Worm (Caenorhabditis elegans) whole organism, late embryonic: ENCODE data around the gene tufm-1.

Source experiments
- C08G9.2 ChIP-seq: sonication (generic microtip); optimal IDR thresholded peaks from 2 replicates; lab custom pipeline; 2016; ENCODE audit warnings: mild to moderate bottlenecking, missing genetic modification characterization, moderate library complexity, missing compliant biosample characterization
- C38D4.7 ChIP-seq: fragments of 200-800 bp; sonication (Bioruptor generic); optimal IDR thresholded peaks from 2 replicates; lab custom pipeline; 2018; ENCODE audit warnings: mild to moderate bottlenecking, missing genetic modification characterization, moderate library complexity, missing compliant biosample characterization
- F13H6.1 ChIP-seq: sonication (generic microtip); optimal IDR thresholded peaks from 2 replicates; lab custom pipeline; 2016; ENCODE audit warnings: missing genetic modification characterization, missing compliant biosample characterization
- K02D7.2 ChIP-seq: sonication (generic microtip); optimal IDR thresholded peaks from 2 replicates; lab custom pipeline; 2017; ENCODE audit warnings: mild to moderate bottlenecking, missing genetic modification characterization, missing compliant biosample characterization
- K09A11.1 ChIP-seq: sonication (generic microtip); optimal IDR thresholded peaks from 2 replicates; lab custom pipeline; 2017; ENCODE audit warnings: antibody characterized with exemption, mild to moderate bottlenecking, missing genetic modification characterization, missing compliant biosample characterization; ENCODE audit not compliant: insufficient read depth
- T23F11.4 ChIP-seq: fragments of 200-800 bp; sonication (Bioruptor generic); optimal IDR thresholded peaks from 2 replicates; lab custom pipeline; 2018; ENCODE audit warnings: mild to moderate bottlenecking, missing genetic modification characterization, missing compliant biosample characterization
- Y22D7AL.16 ChIP-seq: sonication (generic microtip); optimal IDR thresholded peaks from 2 replicates; lab custom pipeline; 2016; ENCODE audit warnings: missing genetic modification characterization, missing compliant biosample characterization
- ama-1 ChIP-seq: fragments of 150-350 bp; optimal IDR thresholded peaks from 2 replicates; lab custom pipeline; 2014
- ceh-14 ChIP-seq: sonication (generic microtip); optimal IDR thresholded peaks from 2 replicates; lab custom pipeline; 2016; ENCODE audit warnings: missing genotype, missing genetic modification characterization, missing compliant biosample characterization
- ceh-18 ChIP-seq: sonication (generic microtip); optimal IDR thresholded peaks from 2 replicates; lab custom pipeline; 2016; ENCODE audit warnings: missing genetic modification characterization, missing compliant biosample characterization
- ceh-19 ChIP-seq: fragments of 200-800 bp; sonication (Bioruptor generic); optimal IDR thresholded peaks from 2 replicates; lab custom pipeline; 2018; ENCODE audit warnings: mild to moderate bottlenecking, missing genetic modification characterization, missing compliant biosample characterization
- ceh-22 ChIP-seq: sonication (generic microtip); optimal IDR thresholded peaks from 2 replicates; lab custom pipeline; 2017; ENCODE audit warnings: missing biosample characterization, missing genetic modification characterization
- ceh-24 ChIP-seq: sonication (generic microtip); optimal IDR thresholded peaks from 2 replicates; lab custom pipeline; 2016; ENCODE audit warnings: mild to moderate bottlenecking, missing genetic modification characterization, missing compliant biosample characterization
- ceh-30 ChIP-seq: fragments of 150-350 bp; optimal IDR thresholded peaks from 2 replicates; lab custom pipeline; 2014; ENCODE audit warnings: missing biosample characterization, missing genetic modification characterization
- ceh-34 ChIP-seq: sonication (generic microtip); optimal IDR thresholded peaks from 2 replicates; lab custom pipeline; 2016; ENCODE audit warnings: mild to moderate bottlenecking, missing genetic modification characterization, missing compliant biosample characterization
- ceh-45 ChIP-seq: fragments of 200-800 bp; sonication (Bioruptor generic); IDR thresholded peaks from 2 replicates; pipeline ENCODE4 v1.3.6; 2022; ENCODE audit warnings: missing genetic modification reagents, missing genetic modification characterization, missing compliant biosample characterization
- ceh-48 ChIP-seq: sonication (generic microtip); optimal IDR thresholded peaks from 2 replicates; lab custom pipeline; 2016; ENCODE audit warnings: missing genetic modification characterization, inconsistent platforms, missing compliant biosample characterization
- ceh-6 ChIP-seq: fragments of 200-800 bp; sonication (Bioruptor generic); optimal IDR thresholded peaks from 2 replicates; lab custom pipeline; 2018; ENCODE audit warnings: mild to moderate bottlenecking, missing genetic modification characterization, missing compliant biosample characterization
- ceh-9 ChIP-seq: sonication (generic microtip); optimal IDR thresholded peaks from 2 replicates; lab custom pipeline; 2016; ENCODE audit warnings: mild to moderate bottlenecking, missing genetic modification characterization, inconsistent platforms, missing compliant biosample characterization
- che-1 ChIP-seq: sonication (generic microtip); optimal IDR thresholded peaks from 2 replicates; lab custom pipeline; 2016; ENCODE audit warnings: mild to moderate bottlenecking, missing genetic modification characterization, missing compliant biosample characterization
- dmd-4 ChIP-seq: sonication (generic microtip); optimal IDR thresholded peaks from 2 replicates; lab custom pipeline; 2016; ENCODE audit warnings: borderline replicate concordance, missing genetic modification characterization, missing compliant biosample characterization
- dve-1 ChIP-seq: sonication (generic microtip); optimal IDR thresholded peaks from 2 replicates; lab custom pipeline; 2017; ENCODE audit warnings: antibody characterized with exemption, mild to moderate bottlenecking, missing genetic modification characterization, missing compliant biosample characterization
- elt-2 ChIP-seq: sonication (generic microtip); optimal IDR thresholded peaks from 2 replicates; lab custom pipeline; 2016; ENCODE audit warnings: missing genetic modification reagents, missing genetic modification characterization, missing compliant biosample characterization
- elt-4 ChIP-seq: sonication (generic microtip); optimal IDR thresholded peaks from 2 replicates; lab custom pipeline; 2016; ENCODE audit warnings: missing genetic modification characterization, missing compliant biosample characterization
- fkh-6 ChIP-seq: sonication (generic microtip); optimal IDR thresholded peaks from 2 replicates; lab custom pipeline; 2016; ENCODE audit warnings: missing genetic modification characterization, missing compliant biosample characterization
- gmeb-2 ChIP-seq: sonication (generic microtip); optimal IDR thresholded peaks from 2 replicates; lab custom pipeline; 2016; ENCODE audit warnings: missing genetic modification characterization, inconsistent platforms, missing compliant biosample characterization
- hlh-13 ChIP-seq: fragments of 200-800 bp; sonication (Bioruptor generic); optimal IDR thresholded peaks from 2 replicates; lab custom pipeline; 2018; ENCODE audit warnings: mild to moderate bottlenecking, missing genetic modification characterization, missing compliant biosample characterization
- hlh-30 ChIP-seq: sonication (generic microtip); optimal IDR thresholded peaks from 2 replicates; lab custom pipeline; 2017; ENCODE audit warnings: antibody characterized with exemption, missing genetic modification characterization, missing compliant biosample characterization; ENCODE audit not compliant: insufficient read depth
- hlh-8 ChIP-seq: sonication (generic microtip); optimal IDR thresholded peaks from 2 replicates; lab custom pipeline; 2016; ENCODE audit warnings: missing genotype, missing genetic modification characterization, missing compliant biosample characterization
- lim-6 ChIP-seq: sonication (generic microtip); optimal IDR thresholded peaks from 2 replicates; lab custom pipeline; 2016; ENCODE audit warnings: missing genetic modification characterization, missing compliant biosample characterization
- lin-11 ChIP-seq: fragments of 200-800 bp; sonication (Bioruptor generic); optimal IDR thresholded peaks from 2 replicates; lab custom pipeline; 2018; ENCODE audit warnings: mild to moderate bottlenecking, missing genetic modification characterization, missing compliant biosample characterization
- madf-2 ChIP-seq: sonication (generic microtip); optimal IDR thresholded peaks from 2 replicates; lab custom pipeline; 2017; ENCODE audit warnings: missing genetic modification characterization, missing compliant biosample characterization
- mec-3 ChIP-seq: sonication (generic microtip); optimal IDR thresholded peaks from 2 replicates; lab custom pipeline; 2016; ENCODE audit warnings: borderline replicate concordance, missing genetic modification characterization, missing compliant biosample characterization
- nfya-1 ChIP-seq: sonication (generic microtip); optimal IDR thresholded peaks from 2 replicates; lab custom pipeline; 2017; ENCODE audit warnings: missing genetic modification characterization, mild to moderate bottlenecking, missing compliant biosample characterization, antibody characterized with exemption, moderate library complexity
- nhr-11 ChIP-seq: fragments of 150-350 bp; optimal IDR thresholded peaks from 2 replicates; lab custom pipeline; 2014; ENCODE audit warnings: missing biosample characterization, missing genetic modification characterization
- npax-4 ChIP-seq: sonication (generic microtip); optimal IDR thresholded peaks from 2 replicates; lab custom pipeline; 2016; ENCODE audit warnings: missing genetic modification characterization, missing compliant biosample characterization
- pat-9 ChIP-seq: fragments of 200-800 bp; sonication (Bioruptor generic); optimal IDR thresholded peaks from 2 replicates; lab custom pipeline; 2018; ENCODE audit warnings: mild to moderate bottlenecking, missing genetic modification characterization, moderate library complexity, missing compliant biosample characterization
- pha-2 ChIP-seq: sonication (generic microtip); optimal IDR thresholded peaks from 2 replicates; lab custom pipeline; 2017; ENCODE audit warnings: mild to moderate bottlenecking, missing genetic modification characterization, missing compliant biosample characterization
- pha-4 ChIP-seq: fragments of 150-350 bp; optimal IDR thresholded peaks from 2 replicates; lab custom pipeline; 2018; ENCODE audit warnings: missing biosample characterization, missing genetic modification reagents, missing genetic modification characterization
- pqm-1 ChIP-seq: sonication (generic microtip); optimal IDR thresholded peaks from 2 replicates; lab custom pipeline; 2016; ENCODE audit warnings: missing genetic modification characterization, missing compliant biosample characterization
- pros-1 ChIP-seq: fragments of 150-350 bp; optimal IDR thresholded peaks from 2 replicates; lab custom pipeline; 2014; ENCODE audit warnings: missing biosample characterization, missing genetic modification reagents, missing genetic modification characterization
- rnt-1 ChIP-seq: sonication (generic microtip); optimal IDR thresholded peaks from 2 replicates; lab custom pipeline; 2016; ENCODE audit warnings: missing genetic modification characterization, missing compliant biosample characterization
- sdc-2 ChIP-seq: sonication (generic microtip); optimal IDR thresholded peaks from 2 replicates; lab custom pipeline; 2016; ENCODE audit warnings: missing genotype, missing genetic modification characterization, missing compliant biosample characterization
- sox-2 ChIP-seq: fragments of 200-800 bp; sonication (Bioruptor generic); IDR thresholded peaks from 2 replicates; pipeline ENCODE4 v1.3.6; 2022; ENCODE audit warnings: missing genetic modification reagents, missing genetic modification characterization, missing compliant biosample characterization
- sox-4 ChIP-seq: sonication (generic microtip); optimal IDR thresholded peaks from 2 replicates; lab custom pipeline; 2017; ENCODE audit warnings: mild to moderate bottlenecking, missing genetic modification characterization, inconsistent platforms, missing compliant biosample characterization
- syd-9 ChIP-seq: sonication (generic microtip); optimal IDR thresholded peaks from 2 replicates; lab custom pipeline; 2016; ENCODE audit warnings: mild to moderate bottlenecking, missing genetic modification characterization, moderate library complexity, missing compliant biosample characterization
- tbx-2 ChIP-seq: sonication (generic microtip); optimal IDR thresholded peaks from 2 replicates; lab custom pipeline; 2016; ENCODE audit warnings: missing genetic modification characterization, missing compliant biosample characterization
- tbx-7 ChIP-seq: sonication (generic microtip); optimal IDR thresholded peaks from 2 replicates; lab custom pipeline; 2016; ENCODE audit warnings: missing genotype, missing genetic modification characterization, missing compliant biosample characterization
- ttx-3 ChIP-seq: sonication (generic microtip); optimal IDR thresholded peaks from 2 replicates; lab custom pipeline; 2016; ENCODE audit warnings: missing genetic modification reagents, missing genetic modification characterization, missing compliant biosample characterization
- unc-3 ChIP-seq, 2 experiments: fragments of 200-800 bp in 1 of 2; sonication (Bioruptor generic) in 1 of 2; sonication (generic microtip) in 1 of 2; conservative IDR thresholded peaks in 1 of 2; optimal IDR thresholded peaks in 1 of 2; 2 replicates each; pipeline versions ENCODE4 v1.3.6 to Lab custom; 2016 to 2022; ENCODE audit warnings: missing compliant biosample characterization in 2 of 2, missing genetic modification characterization in 2 of 2, missing genetic modification reagents in 1 of 2
- unc-42 ChIP-seq: sonication (generic microtip); optimal IDR thresholded peaks from 2 replicates; lab custom pipeline; 2016; ENCODE audit warnings: missing genotype, missing genetic modification characterization, missing compliant biosample characterization
- unc-55 ChIP-seq: sonication (generic microtip); optimal IDR thresholded peaks from 2 replicates; lab custom pipeline; 2017; ENCODE audit warnings: missing biosample characterization, missing genetic modification reagents, missing genetic modification characterization
- zip-5 ChIP-seq: sonication (generic microtip); optimal IDR thresholded peaks from 2 replicates; lab custom pipeline; 2016; ENCODE audit warnings: missing genetic modification characterization, missing compliant biosample characterization

Gene tufm-1

DNA sequence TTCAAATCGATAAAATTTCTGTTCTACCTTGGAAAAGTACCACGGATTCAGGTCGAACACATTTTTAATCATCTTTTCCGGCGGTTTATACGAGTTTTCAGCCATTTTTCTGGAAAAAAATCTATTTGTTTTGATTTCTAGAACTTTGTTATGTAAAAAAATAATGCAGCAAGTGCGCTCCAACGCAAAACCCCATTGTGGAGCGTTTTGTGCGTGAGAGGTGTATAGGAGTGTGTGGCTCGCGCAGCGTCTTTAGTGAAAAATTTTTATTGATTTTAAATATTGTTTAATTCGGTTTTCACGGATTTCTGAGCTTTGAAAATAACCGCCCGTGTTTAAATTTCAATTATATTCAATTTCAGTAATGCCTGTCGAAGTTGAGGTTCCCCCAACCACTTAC is 28.9 kb downstream of the tufm-1 start, which contains the start of gene Y71H2AM.20:
TSS of gene Y71H2AM.20 (minus strand) at position 109 of the 400 bp plus-strand sequence.
- TF ChIP-seq F13H6.1 (tag; lab: Kevin White, UChicago) = peak; percentile 13
- peak; percentile 54 for TF ChIP-seq hlh-30
- peak; percentile 81 for TF ChIP-seq ceh-14
- peak; percentile 90 for TF ChIP-seq rnt-1 (tag; lab: Kevin White, UChicago)
- peak; percentile 67 for TF ChIP-seq lim-6 (tag; lab: Kevin White, UChicago)
- no peak for TF ChIP-seq lin-11 (tag; lab: Kevin White, UChicago)
- no peak for TF ChIP-seq K02D7.2 (tag; lab: Kevin White, UChicago)
- TF ChIP-seq C38D4.7 (GFP tag; lab: Kevin White, UChicago) = no peak
- TF ChIP-seq pros-1 (tag; lab: Kevin White, UChicago) = peak; percentile 17
- TF ChIP-seq sox-2 = peak; percentile 66
- peak; percentile 22 for TF ChIP-seq pat-9
- no peak for TF ChIP-seq che-1 (tag; lab: Kevin White, UChicago)
- TF ChIP-seq ama-1 = no peak
- TF ChIP-seq dve-1 (tag; lab: Kevin White, UChicago) = peak; percentile 69
- no peak for TF ChIP-seq pha-2
- peak; percentile 93 for TF ChIP-seq ceh-48 (tag; lab: Kevin White, UChicago)
- TF ChIP-seq nhr-11 (tag; lab: Kevin White, UChicago) = no peak
- TF ChIP-seq ceh-18 (tag; lab: Kevin White, UChicago) = peak; percentile 95
- no peak for TF ChIP-seq pha-4 (tag; lab: Kevin White, UChicago)
- TF ChIP-seq syd-9 (tag; lab: Kevin White, UChicago) = peak; percentile 62
- TF ChIP-seq ceh-6 (GFP tag; lab: Kevin White, UChicago) = peak; percentile 19
- TF ChIP-seq hlh-8 = no peak
- TF ChIP-seq ceh-34 = peak; percentile 90
- TF ChIP-seq unc-42 (tag; lab: Kevin White, UChicago) = peak; percentile 96
- no peak for TF ChIP-seq ceh-22
- TF ChIP-seq T23F11.4 = no peak
- no peak for TF ChIP-seq ttx-3 (tag; lab: Kevin White, UChicago)
- TF ChIP-seq mec-3 = no peak
- TF ChIP-seq ceh-24 = no peak
- no peak for TF ChIP-seq gmeb-2 (tag; lab: Kevin White, UChicago)
- peak; percentile 72 for TF ChIP-seq elt-2 (tag; lab: Kevin White, UChicago)
- peak; percentile 88 for TF ChIP-seq tbx-2 (tag; lab: Kevin White, UChicago)
- no peak for TF ChIP-seq sox-4 (tag; lab: Kevin White, UChicago)
- TF ChIP-seq tbx-7 = peak; percentile 40
- no peak for TF ChIP-seq npax-4
- TF ChIP-seq unc-3 (GFP tag; conservative IDR thresholded peaks at IDR 0.05; lab: Robert Waterston, UW) = peak; percentile 39; the same call in 1 of the 2 replicates
- peak; percentile 53 for TF ChIP-seq unc-3 (tag; optimal IDR thresholded peaks at IDR 0.05; lab: Kevin White, UChicago)
- TF ChIP-seq dmd-4 (tag; lab: Kevin White, UChicago) = no peak
- no peak for TF ChIP-seq sdc-2 (tag; lab: Kevin White, UChicago)
- TF ChIP-seq ceh-19 = no peak
- TF ChIP-seq fkh-6 = no peak
- peak; percentile 95 for TF ChIP-seq nfya-1 (tag; lab: Kevin White, UChicago)
- TF ChIP-seq C08G9.2 (tag; lab: Kevin White, UChicago) = peak; percentile 38
- TF ChIP-seq pqm-1 = peak; percentile 19
- TF ChIP-seq madf-2 (tag; lab: Kevin White, UChicago) = peak; percentile 53
- no peak for TF ChIP-seq ceh-45 (GFP tag; lab: Robert Waterston, UW)
- no peak for TF ChIP-seq Y22D7AL.16 (tag; lab: Kevin White, UChicago)
- TF ChIP-seq unc-55 = peak; percentile 50
- TF ChIP-seq ceh-30 = peak; percentile 76
- TF ChIP-seq ceh-9 = no peak
- TF ChIP-seq elt-4 (tag; lab: Kevin White, UChicago) = no peak
- TF ChIP-seq K09A11.1 = peak; percentile 73
- no peak for TF ChIP-seq zip-5
- no peak for TF ChIP-seq hlh-13 (GFP tag; lab: Kevin White, UChicago)
